Fruit fly (Drosophila melanogaster) whole organism, pupa: Measurements from ENCODE around the gene CG32170.

Experiments used
- CG10348 ChIP-seq: fragments of 200-800 bp; sonication (Bioruptor generic); IDR thresholded peaks from 2 replicates; pipeline ENCODE4 v1.3.6; 2022; ENCODE audit warnings: missing biosample characterization, missing genetic modification characterization
- CG14655 ChIP-seq: fragments of 200-800 bp; sonication (Bioruptor generic); optimal IDR thresholded peaks from 3 replicates; lab custom pipeline; 2017; ENCODE audit warnings: mild to moderate bottlenecking, missing biosample characterization, missing genetic modification reagents, missing genetic modification characterization
- CG15710 ChIP-seq: fragments of 200-800 bp; sonication (Bioruptor generic); optimal IDR thresholded peaks from 2 replicates; lab custom pipeline; 2018; ENCODE audit warnings: missing biosample characterization, mild to moderate bottlenecking, missing genetic modification characterization, moderate library complexity
- CG34367 ChIP-seq: fragments of 200-800 bp; sonication (Bioruptor generic); optimal IDR thresholded peaks from 2 replicates; lab custom pipeline; 2018; ENCODE audit warnings: missing biosample characterization, mild to moderate bottlenecking, missing genetic modification characterization
- CG4496 ChIP-seq: fragments of 200-800 bp; sonication (Bioruptor generic); IDR thresholded peaks from 3 replicates; pipeline ENCODE4 v1.3.6; 2022; ENCODE audit warnings: missing biosample characterization, missing genetic modification characterization
- CG9948 ChIP-seq: fragments of 200-800 bp; sonication (Bioruptor generic); optimal IDR thresholded peaks from 2 replicates; lab custom pipeline; 2018; ENCODE audit warnings: missing biosample characterization, mild to moderate bottlenecking, missing genetic modification characterization, moderate library complexity
- D1 ChIP-seq: fragments of 200-800 bp; sonication (Bioruptor generic); optimal IDR thresholded peaks from 2 replicates; lab custom pipeline; 2018; ENCODE audit warnings: missing biosample characterization, mild to moderate bottlenecking, missing genetic modification characterization, moderate library complexity
- EcR ChIP-seq: fragments of 200-800 bp; sonication (Bioruptor generic); optimal IDR thresholded peaks from 3 replicates; lab custom pipeline; 2019; ENCODE audit warnings: missing biosample characterization, missing genetic modification characterization, mild to moderate bottlenecking, moderate library complexity, missing genetic modification reagents
- Ets98B ChIP-seq: fragments of 200-800 bp; sonication (Bioruptor generic); IDR thresholded peaks from 2 replicates; pipeline ENCODE4 v1.3.6; 2022; ENCODE audit warnings: missing biosample characterization, missing genetic modification characterization
- Pif1A ChIP-seq: fragments of 200-800 bp; sonication (Bioruptor generic); optimal IDR thresholded peaks from 3 replicates; lab custom pipeline; 2016; ENCODE audit warnings: missing biosample characterization, missing genetic modification characterization
- Snoo ChIP-seq: fragments of 200-800 bp; sonication (Bioruptor generic); optimal IDR thresholded peaks from 3 replicates; lab custom pipeline; 2017; ENCODE audit warnings: missing biosample characterization, mild to moderate bottlenecking, missing genetic modification characterization, inconsistent platforms
- fd96Ca ChIP-seq: fragments of 200-800 bp; sonication (Bioruptor generic); IDR thresholded peaks from 3 replicates; pipeline ENCODE4 v1.3.6; 2022; ENCODE audit warnings: missing biosample characterization, missing genetic modification characterization
- gl ChIP-seq: fragments of 200-800 bp; sonication (Bioruptor generic); optimal IDR thresholded peaks from 2 replicates; lab custom pipeline; 2018; ENCODE audit warnings: missing biosample characterization, mild to moderate bottlenecking, missing genetic modification characterization

dm6 chr3L:16881097-16881496 lies 4.0 kb downstream of the CG32170 start:
- no peak for TF ChIP-seq Ets98B
- no peak for TF ChIP-seq Pif1A (GFP tag; lab: Kevin White, UChicago)
- TF ChIP-seq D1 (tag; lab: Kevin White, UChicago) = no peak
- no peak for TF ChIP-seq CG15710 (tag; lab: Kevin White, UChicago)
- TF ChIP-seq EcR (GFP tag; lab: Kevin White, UChicago) = no peak
- TF ChIP-seq CG14655 = no peak
- no peak for TF ChIP-seq CG9948
- no peak for TF ChIP-seq gl
- no peak for TF ChIP-seq CG4496 (GFP tag; lab: Robert Waterston, UW)
- no peak for TF ChIP-seq CG34367 (tag; lab: Kevin White, UChicago)
- TF ChIP-seq CG10348 (GFP tag; lab: Robert Waterston, UW) = no peak
- TF ChIP-seq Snoo (tag; lab: Kevin White, UChicago) = no peak
- no peak for TF ChIP-seq fd96Ca (GFP tag; lab: Robert Waterston, UW)
